Worm (Caenorhabditis elegans) whole organism, L2 larva: ENCODE data around the gene C07H6.2.
A peak's percentile ranks its signal among the peaks of the same experiment; 100 is the strongest.

Experiments
- C34F6.9 ChIP-seq: fragments of 150-350 bp; optimal IDR thresholded peaks from 2 replicates; lab custom pipeline; 2014; ENCODE audit warnings: missing biosample characterization, missing genetic modification characterization
- F13H6.1 ChIP-seq: sonication (generic microtip); optimal IDR thresholded peaks from 2 replicates; lab custom pipeline; 2016; ENCODE audit warnings: missing genetic modification characterization, missing compliant biosample characterization
- R02D3.7 ChIP-seq: fragments of 150-350 bp; optimal IDR thresholded peaks from 2 replicates; lab custom pipeline; 2014; ENCODE audit warnings: missing biosample characterization, missing genetic modification characterization
- Y55F3AM.14 ChIP-seq: fragments of 200-800 bp; sonication (Bioruptor generic); optimal IDR thresholded peaks from 2 replicates; lab custom pipeline; 2018; ENCODE audit warnings: mild to moderate bottlenecking, missing genetic modification characterization, missing compliant biosample characterization
- ZK546.5 ChIP-seq: sonication (generic microtip); optimal IDR thresholded peaks from 2 replicates; lab custom pipeline; 2017; ENCODE audit warnings: missing biosample characterization, missing genetic modification characterization
- alr-1 ChIP-seq: fragments of 150-350 bp; optimal IDR thresholded peaks from 2 replicates; lab custom pipeline; 2014; ENCODE audit warnings: missing biosample characterization, missing genetic modification characterization
- ama-1 ChIP-seq: fragments of 150-350 bp; optimal IDR thresholded peaks from 2 replicates; lab custom pipeline; 2018; ENCODE audit warnings: inconsistent platforms
- blmp-1 ChIP-seq: sonication (generic microtip); optimal IDR thresholded peaks from 2 replicates; lab custom pipeline; 2017; ENCODE audit warnings: missing genetic modification characterization, mild to moderate bottlenecking, missing compliant biosample characterization, antibody characterized with exemption, moderate library complexity; ENCODE audit not compliant: insufficient read depth
- ceh-16 ChIP-seq: fragments of 150-350 bp; optimal IDR thresholded peaks from 2 replicates; lab custom pipeline; 2014; ENCODE audit warnings: missing biosample characterization, missing genetic modification characterization
- elt-1 ChIP-seq: fragments of 150-350 bp; optimal IDR thresholded peaks from 2 replicates; lab custom pipeline; 2014; ENCODE audit warnings: missing biosample characterization, missing genetic modification characterization
- elt-3 ChIP-seq: sonication (generic microtip); optimal IDR thresholded peaks from 2 replicates; lab custom pipeline; 2017; ENCODE audit warnings: missing biosample characterization, missing genetic modification characterization
- fos-1 ChIP-seq: fragments of 150-350 bp; optimal IDR thresholded peaks from 2 replicates; lab custom pipeline; 2014; ENCODE audit warnings: missing biosample characterization, missing genetic modification characterization
- gmeb-1 ChIP-seq: fragments of 150-350 bp; optimal IDR thresholded peaks from 2 replicates; lab custom pipeline; 2014; ENCODE audit warnings: missing biosample characterization, missing genetic modification characterization
- lin-11 ChIP-seq: fragments of 150-350 bp; sonication (generic microtip); optimal IDR thresholded peaks from 2 replicates; lab custom pipeline; 2014; ENCODE audit warnings: missing biosample characterization, missing genetic modification characterization, inconsistent platforms, mixed read lengths
- lsy-2 ChIP-seq, 2 experiments: fragments of 150-350 bp in 1 of 2; sonication (generic microtip) in 1 of 2; optimal IDR thresholded peaks; 2 replicates each; lab custom pipeline; 2014 to 2017; ENCODE audit warnings: missing biosample characterization in 2 of 2, missing genetic modification characterization in 2 of 2
- mab-5 ChIP-seq: fragments of 150-350 bp; optimal IDR thresholded peaks from 2 replicates; lab custom pipeline; 2014; ENCODE audit warnings: missing biosample characterization, missing genetic modification characterization
- mdl-1 ChIP-seq, 2 experiments: fragments of 150-350 bp in 1 of 2; sonication (generic microtip) in 1 of 2; optimal IDR thresholded peaks; 2 replicates each; lab custom pipeline; 2017; ENCODE audit warnings: missing biosample characterization in 2 of 2, missing genetic modification characterization in 2 of 2
- nhr-11 ChIP-seq: fragments of 150-350 bp; optimal IDR thresholded peaks from 2 replicates; lab custom pipeline; 2014; ENCODE audit warnings: missing biosample characterization, missing genetic modification characterization
- nhr-12 ChIP-seq: fragments of 150-350 bp; optimal IDR thresholded peaks from 2 replicates; lab custom pipeline; 2014; ENCODE audit warnings: missing biosample characterization, missing genetic modification characterization
- nhr-129 ChIP-seq: fragments of 150-350 bp; optimal IDR thresholded peaks from 2 replicates; lab custom pipeline; 2014; ENCODE audit warnings: missing biosample characterization, missing genetic modification characterization
- nhr-23 ChIP-seq: fragments of 150-350 bp; optimal IDR thresholded peaks from 2 replicates; lab custom pipeline; 2014; ENCODE audit warnings: missing biosample characterization, missing genetic modification reagents, missing genetic modification characterization
- nhr-237 ChIP-seq: fragments of 150-350 bp; optimal IDR thresholded peaks from 2 replicates; lab custom pipeline; 2014; ENCODE audit warnings: missing biosample characterization, missing genetic modification characterization
- nhr-6 ChIP-seq: fragments of 150-350 bp; optimal IDR thresholded peaks from 2 replicates; lab custom pipeline; 2014; ENCODE audit warnings: missing biosample characterization, missing genetic modification characterization
- skn-1 ChIP-seq: sonication (generic microtip); optimal IDR thresholded peaks from 2 replicates; lab custom pipeline; 2017; ENCODE audit warnings: missing biosample characterization, missing genetic modification characterization
- sma-3 ChIP-seq: sonication (generic microtip); optimal IDR thresholded peaks from 2 replicates; lab custom pipeline; 2016; ENCODE audit warnings: missing genetic modification reagents, missing genetic modification characterization, missing compliant biosample characterization
- snpc-4 ChIP-seq: fragments of 150-350 bp; optimal IDR thresholded peaks from 2 replicates; lab custom pipeline; 2014; ENCODE audit warnings: missing biosample characterization, missing genetic modification characterization
- unc-39 ChIP-seq: fragments of 150-350 bp; optimal IDR thresholded peaks from 2 replicates; lab custom pipeline; 2014; ENCODE audit warnings: missing biosample characterization, missing genetic modification characterization
- unc-55 ChIP-seq: fragments of 150-350 bp; sonication (generic microtip); optimal IDR thresholded peaks from 3 replicates; lab custom pipeline; 2014; ENCODE audit warnings: missing biosample characterization, missing genetic modification reagents, missing genetic modification characterization
- unc-62 ChIP-seq: fragments of 150-350 bp; optimal IDR thresholded peaks from 2 replicates; lab custom pipeline; 2014; ENCODE audit warnings: missing biosample characterization, missing genetic modification reagents, missing genetic modification characterization
- ztf-11 ChIP-seq: sonication (generic microtip); optimal IDR thresholded peaks from 2 replicates; lab custom pipeline; 2017; ENCODE audit warnings: missing biosample characterization, missing genetic modification characterization

C07H6.2 gene

ce11 chrIII:7506983-7507382 is 13.8 kb upstream of the C07H6.2 start:
- TF ChIP-seq sma-3 (GFP tag; lab: Kevin White, UChicago) (no peak), nhr-129 (tag; lab: Kevin White, UChicago) (no peak), C34F6.9 (tag; lab: Kevin White, UChicago) (no peak), nhr-6 (tag; lab: Kevin White, UChicago) (no peak), alr-1 (tag; lab: Kevin White, UChicago) (no peak), ztf-11 (tag; lab: Kevin White, UChicago) (no peak)

DNA sequence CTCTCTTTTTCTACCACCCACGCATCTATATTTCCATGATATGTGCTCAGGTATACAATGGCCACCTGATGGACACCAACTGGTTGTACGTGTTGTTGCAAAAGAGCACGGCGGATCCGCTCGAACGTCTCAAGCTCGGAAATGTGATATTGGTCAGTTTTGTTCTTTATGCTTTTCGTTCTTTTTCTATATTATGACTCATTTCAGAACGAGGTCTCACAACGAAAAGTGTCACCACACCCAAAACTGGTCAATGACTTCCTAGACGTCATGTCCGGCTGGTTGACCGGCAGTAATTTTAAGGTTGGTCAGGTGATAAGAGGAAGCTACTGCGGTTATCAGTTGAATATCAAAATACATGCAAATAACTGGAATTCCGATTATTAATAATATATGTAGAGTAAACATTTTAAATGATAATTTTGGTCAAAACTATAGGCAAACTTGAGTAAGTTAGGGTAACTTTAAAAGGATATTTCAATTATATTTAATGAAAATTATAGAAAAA is 12.6 kb upstream of the C07H6.2 start, which contains the start of gene cls-1:
Gene cls-1, plus strand, starts transcription at position 51 of the 508 bp plus-strand sequence.
- TF ChIP-seq alr-1 (tag; lab: Kevin White, UChicago) (no peak), gmeb-1 (tag; lab: Kevin White, UChicago) (no peak), nhr-12 (tag; lab: Kevin White, UChicago) (no peak), nhr-6 (tag; lab: Kevin White, UChicago) (no peak), fos-1 (peak; percentile 56)

DNA sequence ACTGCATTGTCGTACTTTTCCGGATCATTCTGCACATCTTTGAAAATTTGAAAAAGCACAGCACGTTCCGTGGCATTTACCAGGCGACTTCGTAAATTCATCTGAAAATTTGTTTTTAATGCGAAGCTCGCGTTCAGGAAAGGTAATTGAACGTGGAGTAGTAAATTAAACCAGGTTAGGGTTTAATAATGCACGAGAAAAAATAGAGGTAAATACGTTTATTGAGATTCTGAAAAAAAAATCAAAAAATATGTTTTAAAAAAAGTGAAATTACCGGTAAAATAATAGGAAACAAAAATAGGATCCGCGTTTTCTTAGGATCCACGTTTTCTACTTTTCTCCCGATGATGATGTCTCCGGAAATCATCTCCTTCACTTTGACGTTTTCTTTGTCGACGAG is 2.4 kb upstream of the C07H6.2 start, which contains the start of gene clk-2:
Gene clk-2, minus strand, starts transcription at position 101 of the 400 bp plus-strand sequence.
- TF ChIP-seq blmp-1, result no peak
- TF ChIP-seq alr-1 (tag; lab: Kevin White, UChicago), result no peak
- no peak for TF ChIP-seq sma-3 (GFP tag; lab: Kevin White, UChicago)
- no peak for TF ChIP-seq nhr-23 (tag; lab: Kevin White, UChicago)
- TF ChIP-seq lin-11 (tag; lab: Kevin White, UChicago), result no peak
- TF ChIP-seq F13H6.1 (tag; lab: Kevin White, UChicago), result no peak
- no peak for TF ChIP-seq ama-1 (lab: Kevin White, UChicago)
- TF ChIP-seq elt-3, result no peak
- TF ChIP-seq unc-39 (tag; lab: Kevin White, UChicago), result no peak
- TF ChIP-seq nhr-237 (tag; lab: Kevin White, UChicago), result no peak
- no peak for TF ChIP-seq unc-55 (GFP tag; lab: Kevin White, UChicago)
- TF ChIP-seq nhr-12 (tag; lab: Kevin White, UChicago), result no peak
- TF ChIP-seq gmeb-1 (tag; lab: Kevin White, UChicago), result no peak
- TF ChIP-seq snpc-4 (tag; lab: Kevin White, UChicago), result no peak

- TF ChIP-seq nhr-237 (tag; lab: Kevin White, UChicago) (no peak), lin-11 (tag; lab: Kevin White, UChicago) (no peak), Y55F3AM.14 (GFP tag; lab: Kevin White, UChicago) (no peak), nhr-11 (tag; lab: Kevin White, UChicago) (no peak)
Measured at ce11 chrIII:7521163-7521562, 354 bp downstream of the C07H6.2 start, which contains the start of gene lig-4. TSS of gene lig-4 (plus strand) at chrIII:7521463.

DNA sequence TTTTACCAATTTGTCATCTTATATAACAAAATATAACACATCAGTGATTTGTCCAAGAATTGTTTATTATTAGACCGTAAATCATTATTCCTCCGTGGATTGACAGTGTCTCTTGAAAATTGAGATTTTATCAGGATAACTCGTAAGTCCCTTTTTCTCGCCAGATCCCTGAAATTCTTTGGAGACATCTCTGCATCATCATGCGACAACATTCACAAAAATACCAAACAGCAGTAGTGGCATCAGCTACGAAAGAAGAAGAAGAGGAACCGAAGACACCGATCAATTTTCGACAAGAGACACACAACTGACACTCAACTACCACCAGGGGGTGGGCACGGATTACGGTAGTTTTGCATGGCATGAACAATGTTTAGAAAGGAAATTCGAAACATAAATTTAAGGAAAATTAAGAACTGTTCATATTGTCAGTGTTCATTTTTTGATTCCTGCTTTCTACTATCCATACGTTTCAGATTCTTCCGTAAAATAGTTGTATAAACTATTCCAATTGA is 4.1 kb downstream of the C07H6.2 start:
- TF ChIP-seq mdl-1 (tag; optimal IDR thresholded peaks at IDR 0.05; lab: Kevin White, UChicago) (no peak), lin-11 (tag; lab: Kevin White, UChicago) (no peak), gmeb-1 (tag; lab: Kevin White, UChicago) (no peak), unc-55 (GFP tag; lab: Kevin White, UChicago) (peak; percentile 18), nhr-129 (tag; lab: Kevin White, UChicago) (peak; percentile 46), nhr-237 (tag; lab: Kevin White, UChicago) (no peak), skn-1 (tag; lab: Kevin White, UChicago) (no peak), R02D3.7 (tag; lab: Kevin White, UChicago) (no peak), lsy-2 (tag; optimal IDR thresholded peaks at IDR 0.05; lab: Kevin White, UChicago) (peak; percentile 17 to 86), F13H6.1 (tag; lab: Kevin White, UChicago) (no peak), unc-62 (no peak), sma-3 (GFP tag; lab: Kevin White, UChicago) (no peak), ceh-16 (tag; lab: Kevin White, UChicago) (no peak), ZK546.5 (no peak), mab-5 (tag; lab: Kevin White, UChicago) (peak; percentile 63)

ce11 chrIII:7526974-7527466 is 6.2 kb downstream of the C07H6.2 start:
- TF ChIP-seq elt-1 (no peak), lsy-2 (tag; optimal IDR thresholded peaks at IDR 0.05; lab: Kevin White, UChicago) (peak in 1 of 2 experiments; percentile 64), ama-1 (lab: Kevin White, UChicago) (no peak)
- TF ChIP-seq, all 48 proteins: peak for 1
